Worm (Caenorhabditis elegans): Measurements from ENCODE around the gene srd-36.

- TF ChIP-seq pqm-1 (tag; optimal IDR thresholded peaks at IDR 0.05) (no peak), D1046.2 (GFP tag; IDR thresholded peaks at IDR 0.05) (no peak), egl-43 (GFP tag; IDR thresholded peaks at IDR 0.05) (no peak), ceh-62 (tag; optimal IDR thresholded peaks at IDR 0.05) (no peak), nhr-237 (tag; optimal IDR thresholded peaks at IDR 0.05) (no peak), zfp-2 (tag; optimal IDR thresholded peaks at IDR 0.05) (no peak), ztf-7 (tag; optimal IDR thresholded peaks at IDR 0.05) (no peak), hmg-1.1 (GFP tag; IDR thresholded peaks at IDR 0.05) (no peak), nhr-76 (tag; optimal IDR thresholded peaks at IDR 0.05) (no peak), lsy-2 (tag; optimal IDR thresholded peaks at IDR 0.05) (no peak), pha-4 (GFP tag; IDR thresholded peaks at IDR 0.05) (no peak), pha-4 (tag; optimal IDR thresholded peaks at IDR 0.05) (no peak), hlh-30 (tag; optimal IDR thresholded peaks at IDR 0.05; ENCODE audit: insufficient read depth) (no peak), lin-29 (GFP tag; IDR thresholded peaks at IDR 0.05) (no peak), nhr-11 (tag; optimal IDR thresholded peaks at IDR 0.05) (no peak)
Observed at ce11 chrX:13248265-13248664, 46.3 kb downstream of the srd-36 start, which contains the start of gene K08H2.7.

All from whole organism, L4 larva.